Worm (Caenorhabditis elegans) whole organism, L4 larva: ENCODE data around the gene EGAP1.5.

ENCODE experiments used
- ceh-32 ChIP-seq: sonication (generic microtip); optimal IDR thresholded peaks from 2 replicates; lab custom pipeline; 2016; ENCODE audit warnings: mild to moderate bottlenecking, missing genetic modification characterization, missing compliant biosample characterization; ENCODE audit not compliant: poor library complexity
- ctbp-1 ChIP-seq: fragments of 200-800 bp; sonication (Bioruptor generic); IDR thresholded peaks from 2 replicates; pipeline ENCODE4 v1.3.6; 2022; ENCODE audit warnings: missing genetic modification reagents, missing genetic modification characterization, missing compliant biosample characterization
- lin-1 ChIP-seq: fragments of 200-800 bp; sonication (Bioruptor generic); IDR thresholded peaks from 2 replicates; pipeline ENCODE4 v1.3.6; 2022; ENCODE audit warnings: missing genetic modification reagents, missing genetic modification characterization, missing compliant biosample characterization
- lir-3 ChIP-seq: sonication (generic microtip); optimal IDR thresholded peaks from 2 replicates; lab custom pipeline; 2016; ENCODE audit warnings: mild to moderate bottlenecking, missing genetic modification characterization, missing compliant biosample characterization

DNA sequence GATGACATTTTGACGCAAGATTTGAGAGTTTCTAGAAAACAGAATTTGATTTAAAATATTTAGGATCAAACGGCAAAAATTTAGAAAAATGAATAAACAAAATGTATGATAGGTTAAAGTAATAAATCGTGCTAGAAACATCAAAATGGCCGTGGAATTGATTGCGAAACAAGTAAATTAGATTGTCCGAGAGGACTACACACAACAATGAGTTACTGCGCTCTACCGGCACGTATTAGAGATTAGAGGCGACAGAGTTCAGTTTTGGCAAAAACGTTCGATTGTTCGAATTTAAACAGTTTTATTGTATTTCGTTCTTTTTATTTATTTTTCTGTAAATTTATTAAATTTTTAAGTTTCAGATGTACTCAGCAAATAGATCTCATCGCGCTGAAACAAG is 5.8 kb upstream of the EGAP1.5 start, which contains the start of the genes dnc-2 and bcl-7:
- TF ChIP-seq ceh-32 (tag; lab: Kevin White, UChicago): no peak
- no peak for TF ChIP-seq ctbp-1 (GFP tag; lab: Robert Waterston, UW)
- no peak for TF ChIP-seq lin-1 (GFP tag; lab: Robert Waterston, UW)
- TF ChIP-seq lir-3: no peak
